Worm (Caenorhabditis elegans) whole organism, young adult: ENCODE data around the gene F26F2.5.

Experiments
- B0019.2 ChIP-seq: fragments of 200-800 bp; sonication (Bioruptor generic); conservative IDR thresholded peaks from 2 replicates; pipeline ENCODE4 v1.3.6; 2022; ENCODE audit warnings: missing genetic modification reagents, missing genetic modification characterization, missing compliant biosample characterization
- B0261.1 ChIP-seq: sonication (generic microtip); optimal IDR thresholded peaks from 2 replicates; lab custom pipeline; 2016; ENCODE audit warnings: mild to moderate bottlenecking, missing genetic modification characterization, moderate library complexity, missing compliant biosample characterization
- F10E7.11 ChIP-seq: sonication (generic microtip); optimal IDR thresholded peaks from 2 replicates; lab custom pipeline; 2017; ENCODE audit warnings: mild to moderate bottlenecking, missing genetic modification characterization, moderate library complexity, missing compliant biosample characterization
- F57C9.4 ChIP-seq: sonication (generic microtip); optimal IDR thresholded peaks from 2 replicates; lab custom pipeline; 2017; ENCODE audit warnings: mild to moderate bottlenecking, missing genetic modification characterization, missing compliant biosample characterization
- K12H6.12 ChIP-seq: fragments of 200-800 bp; sonication (Bioruptor generic); optimal IDR thresholded peaks from 2 replicates; lab custom pipeline; 2018; ENCODE audit warnings: mild to moderate bottlenecking, missing genetic modification characterization, missing compliant biosample characterization
- T07F8.4 ChIP-seq: sonication (generic microtip); optimal IDR thresholded peaks from 2 replicates; lab custom pipeline; 2016; ENCODE audit warnings: mild to moderate bottlenecking, missing genetic modification characterization, moderate library complexity, missing compliant biosample characterization
- Y53F4B.3 ChIP-seq: fragments of 200-800 bp; sonication (Bioruptor generic); IDR thresholded peaks from 2 replicates; pipeline ENCODE4 v1.3.6; 2022; ENCODE audit warnings: missing genetic modification reagents, missing genetic modification characterization, missing compliant biosample characterization
- bed-2 ChIP-seq: fragments of 200-800 bp; sonication (Bioruptor generic); IDR thresholded peaks from 2 replicates; pipeline ENCODE4 v1.3.6; 2022; ENCODE audit warnings: missing genetic modification reagents, missing genetic modification characterization, missing compliant biosample characterization
- ceh-100 ChIP-seq: fragments of 200-800 bp; sonication (Bioruptor generic); IDR thresholded peaks from 2 replicates; pipeline ENCODE4 v1.3.6; 2022; ENCODE audit warnings: missing genetic modification reagents, missing genetic modification characterization, missing compliant biosample characterization
- die-1 ChIP-seq: sonication (generic microtip); optimal IDR thresholded peaks from 2 replicates; lab custom pipeline; 2016; ENCODE audit warnings: missing genotype, mild to moderate bottlenecking, missing genetic modification characterization, missing compliant biosample characterization
- egrh-3 ChIP-seq: fragments of 200-800 bp; sonication (Bioruptor generic); IDR thresholded peaks from 2 replicates; pipeline ENCODE4 v1.3.6; 2022; ENCODE audit warnings: missing genetic modification reagents, missing genetic modification characterization, missing compliant biosample characterization
- fkh-3 ChIP-seq: sonication (generic microtip); optimal IDR thresholded peaks from 2 replicates; lab custom pipeline; 2016; ENCODE audit warnings: mild to moderate bottlenecking, missing genetic modification characterization, missing compliant biosample characterization
- lag-1 ChIP-seq: fragments of 200-800 bp; sonication (Bioruptor generic); IDR thresholded peaks from 2 replicates; pipeline ENCODE4 v1.3.6; 2022; ENCODE audit warnings: missing genetic modification reagents, missing genetic modification characterization, missing compliant biosample characterization
- let-607 ChIP-seq, 2 experiments: fragments of 200-800 bp in 1 of 2; sonication (Bioruptor generic) in 1 of 2; sonication (generic microtip) in 1 of 2; optimal IDR thresholded peaks; 2 replicates each; lab custom pipeline; 2016 to 2018; ENCODE audit warnings: mild to moderate bottlenecking in 2 of 2, missing compliant biosample characterization in 2 of 2, missing genetic modification characterization in 2 of 2, moderate library complexity in 2 of 2, missing genotype in 1 of 2
- lin-40 ChIP-seq: sonication (generic microtip); optimal IDR thresholded peaks from 2 replicates; lab custom pipeline; 2016; ENCODE audit warnings: missing genetic modification characterization, mild to moderate bottlenecking, missing compliant biosample characterization, missing genotype, missing genetic modification reagents
- madf-8 ChIP-seq: fragments of 200-800 bp; sonication (Bioruptor generic); conservative IDR thresholded peaks from 2 replicates; pipeline ENCODE4 v1.3.6; 2022; ENCODE audit warnings: missing genetic modification reagents, missing genetic modification characterization, missing compliant biosample characterization
- mxl-1 ChIP-seq: sonication (generic microtip); optimal IDR thresholded peaks from 2 replicates; lab custom pipeline; 2016; ENCODE audit warnings: missing genetic modification characterization, missing compliant biosample characterization
- nfya-1 ChIP-seq: sonication (generic microtip); optimal IDR thresholded peaks from 2 replicates; lab custom pipeline; 2017; ENCODE audit warnings: antibody characterized with exemption, missing compliant biosample characterization, missing genetic modification characterization, borderline replicate concordance; ENCODE audit not compliant: insufficient read depth
- nhr-27 ChIP-seq: fragments of 200-800 bp; sonication (Bioruptor generic); optimal IDR thresholded peaks from 2 replicates; lab custom pipeline; 2018; ENCODE audit warnings: mild to moderate bottlenecking, missing genetic modification characterization, moderate library complexity, missing compliant biosample characterization
- sdz-38 ChIP-seq: sonication (generic microtip); optimal IDR thresholded peaks from 2 replicates; lab custom pipeline; 2016; ENCODE audit warnings: missing genotype, missing genetic modification characterization, missing compliant biosample characterization
- snpc-1.3 ChIP-seq: sonication (generic microtip); optimal IDR thresholded peaks from 2 replicates; lab custom pipeline; 2017; ENCODE audit warnings: missing genetic modification characterization, mild to moderate bottlenecking, missing compliant biosample characterization, antibody characterized with exemption, moderate library complexity, missing genotype, missing genetic modification reagents; ENCODE audit not compliant: insufficient read depth
- snpc-3.4 ChIP-seq: sonication (generic microtip); optimal IDR thresholded peaks from 2 replicates; lab custom pipeline; 2017; ENCODE audit warnings: missing genetic modification characterization, mild to moderate bottlenecking, missing compliant biosample characterization, antibody characterized with exemption, moderate library complexity, missing genotype, missing genetic modification reagents
- snpc-4 ChIP-seq, 5 experiments: fragments of 150-350 bp in 1 of 5; sonication (generic microtip) in 4 of 5; optimal IDR thresholded peaks; 2 replicates each; lab custom pipeline; 2014 to 2018; ENCODE audit warnings: missing genetic modification characterization in 5 of 5, missing biosample characterization in 3 of 5, antibody characterized with exemption in 2 of 5, mild to moderate bottlenecking in 2 of 5, missing compliant biosample characterization in 2 of 5, missing genotype in 2 of 5, moderate library complexity in 2 of 5, missing genetic modification reagents in 1 of 5
- tbx-9 ChIP-seq: sonication (generic microtip); optimal IDR thresholded peaks from 2 replicates; lab custom pipeline; 2016; ENCODE audit warnings: borderline replicate concordance, missing genetic modification characterization, inconsistent platforms, missing compliant biosample characterization
- unc-62 ChIP-seq: fragments of 150-350 bp; optimal IDR thresholded peaks from 2 replicates; lab custom pipeline; 2014; ENCODE audit warnings: missing biosample characterization, missing genetic modification reagents, missing genetic modification characterization
- zfh-2 ChIP-seq: fragments of 200-800 bp; sonication (Bioruptor generic); conservative IDR thresholded peaks from 2 replicates; pipeline ENCODE4 v1.3.6; 2022; ENCODE audit warnings: missing genetic modification reagents, missing genetic modification characterization, missing compliant biosample characterization
- ztf-25 ChIP-seq: fragments of 200-800 bp; sonication (Bioruptor generic); IDR thresholded peaks from 2 replicates; pipeline ENCODE4 v1.3.6; 2022; ENCODE audit warnings: missing genetic modification reagents, missing genetic modification characterization, missing compliant biosample characterization

The F26F2.5 gene

ce11 chrV:20599795-20600194 is 26.3 kb downstream of the F26F2.5 start, which contains the start of gene col-163:
TSS of gene col-163 (plus strand) at chrV:20600095.
- TF ChIP-seq nhr-27 (tag; lab: Kevin White, UChicago) (no peak), snpc-4 (GFP tag; optimal IDR thresholded peaks at IDR 0.05; lab: Kevin White, UChicago) (no peak), snpc-4 (tag; optimal IDR thresholded peaks at IDR 0.05; lab: Kevin White, UChicago) (no peak), unc-62 (GFP tag; lab: Kevin White, UChicago) (no peak), mxl-1 (tag; lab: Kevin White, UChicago) (no peak), let-607 (tag; optimal IDR thresholded peaks at IDR 0.05; lab: Kevin White, UChicago) (no peak), ceh-100 (GFP tag; lab: Robert Waterston, UW) (no peak), lin-40 (tag; lab: Kevin White, UChicago) (no peak), fkh-3 (tag; lab: Kevin White, UChicago) (no peak)

ce11 chrV:20600704-20601103 is 27.2 kb downstream of the F26F2.5 start:
- TF ChIP-seq F10E7.11 (tag; lab: Kevin White, UChicago) = no peak
- 0 out of 2 replicates have a peak, but pooled peaks have one; percentile 75 for TF ChIP-seq lag-1 (GFP tag; lab: Robert Waterston, UW)
- no peak for TF ChIP-seq ztf-25
- TF ChIP-seq snpc-1.3 (tag; lab: Kevin White, UChicago) = no peak
- TF ChIP-seq die-1 = no peak
- peak; percentile 55; the same call in 1 of the 2 replicates for TF ChIP-seq zfh-2
- TF ChIP-seq madf-8 (GFP tag; lab: Robert Waterston, UW) = no peak
- no peak for TF ChIP-seq B0019.2

ce11 chrV:20603014-20603413 is 29.5 kb downstream of the F26F2.5 start, which contains the start of gene ttr-11:
TSS of gene ttr-11 (plus strand) at chrV:20603314.
- TF ChIP-seq ztf-25 (no peak), sdz-38 (tag; lab: Kevin White, UChicago) (no peak), nfya-1 (no peak), snpc-4 (GFP tag; optimal IDR thresholded peaks at IDR 0.05; lab: Kevin White, UChicago) (no peak), snpc-4 (tag; optimal IDR thresholded peaks at IDR 0.05; lab: Kevin White, UChicago) (no peak), B0261.1 (tag; lab: Kevin White, UChicago) (no peak)
- TF ChIP-seq, all 124 proteins: peak for 0

ce11 chrV:20604606-20605155 is 31.2 kb downstream of the F26F2.5 start, which contains the start of gene ttr-57:
TSS of gene ttr-57 (plus strand) at chrV:20605105.
- TF ChIP-seq F57C9.4 (tag; lab: Kevin White, UChicago) = no peak
- no peak for TF ChIP-seq K12H6.12 (tag; lab: Kevin White, UChicago)
- TF ChIP-seq tbx-9 (tag; lab: Kevin White, UChicago) = no peak
- peak; percentile 84 for TF ChIP-seq zfh-2
- TF ChIP-seq T07F8.4 (tag; lab: Kevin White, UChicago) = no peak
- peak; percentile 57; the same call in 1 of the 2 replicates for TF ChIP-seq egrh-3 (GFP tag; lab: Robert Waterston, UW)

ce11 chrV:20605812-20606211 is 32.3 kb downstream of the F26F2.5 start:
- TF ChIP-seq zfh-2 = peak; percentile 26; the same call in 1 of the 2 replicates

ce11 chrV:20606617-20607016 is 33.1 kb downstream of the F26F2.5 start, which contains the start of gene F46B3.23:
TSS of gene F46B3.23 (minus strand) at chrV:20606717.
- no peak for TF ChIP-seq snpc-3.4 (tag; lab: Kevin White, UChicago)
- no peak for TF ChIP-seq die-1
- TF ChIP-seq lin-40 (tag; lab: Kevin White, UChicago) = no peak
- TF ChIP-seq Y53F4B.3 (GFP tag; lab: Robert Waterston, UW) = no peak
- no peak for TF ChIP-seq bed-2 (GFP tag; lab: Robert Waterston, UW)
- no peak for TF ChIP-seq T07F8.4 (tag; lab: Kevin White, UChicago)
